Fruit fly (Drosophila melanogaster): Measurements from ENCODE around the gene CG32333.

Gene CG32333

dm6 chr3L:1320931-1321556 lies 45.3 kb downstream of the CG32333 start (continued):
- TF ChIP-seq Sox14 (GFP tag; optimal IDR thresholded peaks at IDR 0.05), result peak; percentile 27
- TF ChIP-seq pdm3 (GFP tag; optimal IDR thresholded peaks at IDR 0.05), result no peak
- TF ChIP-seq CG6808 (GFP tag; optimal IDR thresholded peaks at IDR 0.05), result no peak
- no peak for TF ChIP-seq Hr39 (GFP tag; optimal IDR thresholded peaks at IDR 0.05)
- no peak for TF ChIP-seq spab (GFP tag; optimal IDR thresholded peaks at IDR 0.05)
- no peak for TF ChIP-seq cyc (GFP tag; optimal IDR thresholded peaks at IDR 0.05)
- 0 out of 2 replicates have a peak, but pooled peaks have one; percentile 22 for TF ChIP-seq CG15336 (GFP tag; IDR thresholded peaks at IDR 0.05)
- TF ChIP-seq ss (GFP tag; optimal IDR thresholded peaks at IDR 0.05), result peak in 1 of 2 experiments; percentile 39
- peak; percentile 63 for TF ChIP-seq Sox102F (GFP tag; optimal IDR thresholded peaks at IDR 0.05)
- peak; percentile 28 for TF ChIP-seq esn (GFP tag; optimal IDR thresholded peaks at IDR 0.05)
- no peak for TF ChIP-seq CG11762 (GFP tag; optimal IDR thresholded peaks at IDR 0.05; ENCODE audit: insufficient read depth)
- TF ChIP-seq CG6276 (GFP tag; optimal IDR thresholded peaks at IDR 0.05), result no peak
- no peak for TF ChIP-seq acj6 (GFP tag; optimal IDR thresholded peaks at IDR 0.05)
- TF ChIP-seq CG3032 (tag; optimal IDR thresholded peaks at IDR 0.05), result no peak
- no peak for TF ChIP-seq Hr4 (GFP tag; optimal IDR thresholded peaks at IDR 0.05)
- TF ChIP-seq CG31627 (GFP tag; optimal IDR thresholded peaks at IDR 0.05), result no peak
- no peak for TF ChIP-seq CG11294 (GFP tag; IDR thresholded peaks at IDR 0.05)
- no peak for TF ChIP-seq CG8319 (GFP tag; optimal IDR thresholded peaks at IDR 0.05)
- no peak for TF ChIP-seq Hr38 (GFP tag; optimal IDR thresholded peaks at IDR 0.05)
- TF ChIP-seq CG6854 (GFP tag; optimal IDR thresholded peaks at IDR 0.05), result peak; percentile 77
- TF ChIP-seq Gug (GFP tag; IDR thresholded peaks at IDR 0.05), result no peak
- TF ChIP-seq CG4318 (GFP tag; optimal IDR thresholded peaks at IDR 0.05), result no peak

- no peak for TF ChIP-seq Sox15 (GFP tag; optimal IDR thresholded peaks at IDR 0.05)
- TF ChIP-seq Eip75B (GFP tag; optimal IDR thresholded peaks at IDR 0.05), result no peak
- TF ChIP-seq salr (GFP tag; optimal IDR thresholded peaks at IDR 0.05), result no peak
- no peak for TF ChIP-seq CG10669 (GFP tag; optimal IDR thresholded peaks at IDR 0.05)
- no peak for TF ChIP-seq pdm3 (GFP tag; optimal IDR thresholded peaks at IDR 0.05)
- TF ChIP-seq Hr4 (GFP tag; optimal IDR thresholded peaks at IDR 0.05), result no peak
- TF ChIP-seq fd85E (GFP tag; optimal IDR thresholded peaks at IDR 0.05), result no peak
- TF ChIP-seq dac (GFP tag; optimal IDR thresholded peaks at IDR 0.05), result no peak
Observed at dm6 chr3L:1322159-1322558, 46.4 kb downstream of the CG32333 start.

dm6 chr3L:1322706-1323105 lies 47.0 kb downstream of the CG32333 start, which contains the start of gene CG9184:
Gene CG9184, minus strand, starts transcription at chr3L:1322806.
- TF ChIP-seq CG11902 (GFP tag; optimal IDR thresholded peaks at IDR 0.05) (no peak), dsx (GFP tag; optimal IDR thresholded peaks at IDR 0.05; ENCODE audit: poor library complexity, severe bottlenecking) (no peak), CG11294 (GFP tag; IDR thresholded peaks at IDR 0.05) (no peak), Eip75B (GFP tag; optimal IDR thresholded peaks at IDR 0.05) (no peak), net (GFP tag; optimal IDR thresholded peaks at IDR 0.05) (no peak), CG6808 (GFP tag; optimal IDR thresholded peaks at IDR 0.05) (no peak), topi (GFP tag; optimal IDR thresholded peaks at IDR 0.05) (no peak), pdm3 (GFP tag; optimal IDR thresholded peaks at IDR 0.05) (no peak), CG15336 (GFP tag; IDR thresholded peaks at IDR 0.05) (no peak), Ets21C (GFP tag; optimal IDR thresholded peaks at IDR 0.05) (no peak), CG8319 (GFP tag; optimal IDR thresholded peaks at IDR 0.05) (no peak), CG31627 (GFP tag; optimal IDR thresholded peaks at IDR 0.05) (no peak)

- no peak for TF ChIP-seq spab (GFP tag; optimal IDR thresholded peaks at IDR 0.05)
- TF ChIP-seq esn (GFP tag; optimal IDR thresholded peaks at IDR 0.05), result peak; percentile 34
- TF ChIP-seq Hr39 (GFP tag; optimal IDR thresholded peaks at IDR 0.05), result peak; percentile 41
- no peak for TF ChIP-seq CG16779 (tag; optimal IDR thresholded peaks at IDR 0.05)
- TF ChIP-seq CG31627 (GFP tag; optimal IDR thresholded peaks at IDR 0.05), result peak; percentile 37
- TF ChIP-seq Eip78C (GFP tag), result peak; percentile 44
- peak; percentile 35; the same call in 1 of the 3 replicates for TF ChIP-seq CG8119 (GFP tag; IDR thresholded peaks at IDR 0.05)
- TF ChIP-seq vri (GFP tag; optimal IDR thresholded peaks at IDR 0.05), result peak; percentile 38
- no peak for TF ChIP-seq CG8319 (GFP tag; optimal IDR thresholded peaks at IDR 0.05)
- peak; percentile 60 for TF ChIP-seq CG15336 (GFP tag; IDR thresholded peaks at IDR 0.05)
- no peak for TF ChIP-seq dsx (GFP tag; optimal IDR thresholded peaks at IDR 0.05; ENCODE audit: poor library complexity, severe bottlenecking)
- TF ChIP-seq pdm3 (GFP tag; optimal IDR thresholded peaks at IDR 0.05), result no peak
- TF ChIP-seq Sox14 (GFP tag; optimal IDR thresholded peaks at IDR 0.05), result peak; percentile 31
Observed at dm6 chr3L:1323136-1323535, 47.4 kb downstream of the CG32333 start.
